Fruit fly (Drosophila melanogaster) whole organism, embryonic: ENCODE results near the gene sra.

Experiments
- Abd-B ChIP-seq: fragments of 200-800 bp; sonication (Bioruptor generic); optimal IDR thresholded peaks from 2 replicates; lab custom pipeline; 2018; ENCODE audit warnings: missing biosample characterization, mild to moderate bottlenecking, missing genetic modification characterization, moderate library complexity
- Ada2b ChIP-seq: fragments of 200-800 bp; sonication (Bioruptor generic); IDR thresholded peaks from 2 replicates; pipeline ENCODE4 v1.3.6; 2022; ENCODE audit warnings: missing biosample characterization, missing genetic modification characterization
- Adf1 ChIP-seq: fragments of 200-800 bp; sonication (Bioruptor generic); IDR thresholded peaks from 2 replicates; pipeline ENCODE4 v1.3.6; 2022; ENCODE audit warnings: missing biosample characterization, missing genetic modification characterization
- Asciz ChIP-seq: fragments of 200-800 bp; sonication (Bioruptor generic); optimal IDR thresholded peaks from 2 replicates; lab custom pipeline; 2017; ENCODE audit warnings: missing biosample characterization, mild to moderate bottlenecking, missing genetic modification characterization, missing genetic modification reagents
- Atf3 ChIP-seq: fragments of 200-800 bp; sonication (Bioruptor generic); optimal IDR thresholded peaks from 3 replicates; lab custom pipeline; 2016; ENCODE audit warnings: missing biosample characterization, missing genetic modification characterization
- CG10147 ChIP-seq: fragments of 200-800 bp; sonication (Bioruptor generic); optimal IDR thresholded peaks from 2 replicates; lab custom pipeline; 2019; ENCODE audit warnings: missing biosample characterization, mild to moderate bottlenecking, missing genetic modification characterization, moderate library complexity
- CG10274 ChIP-seq: fragments of 200-800 bp; sonication (Bioruptor generic); optimal IDR thresholded peaks from 3 replicates; lab custom pipeline; 2017; ENCODE audit warnings: missing biosample characterization, mild to moderate bottlenecking, missing genetic modification characterization
- CG10321 ChIP-seq: fragments of 200-800 bp; sonication (Bioruptor generic); IDR thresholded peaks from 2 replicates; pipeline ENCODE4 v1.3.6; 2022; ENCODE audit warnings: missing biosample characterization, missing genetic modification characterization
- CG10462 ChIP-seq: fragments of 200-800 bp; sonication (Bioruptor generic); optimal IDR thresholded peaks from 2 replicates; lab custom pipeline; 2016; ENCODE audit warnings: missing biosample characterization, missing genetic modification characterization
- CG10543 ChIP-seq: fragments of 200-800 bp; sonication (Bioruptor generic); optimal IDR thresholded peaks from 3 replicates; lab custom pipeline; 2017; ENCODE audit warnings: missing biosample characterization, mild to moderate bottlenecking, missing genetic modification characterization, moderate library complexity
- CG10654 ChIP-seq: fragments of 200-800 bp; sonication (Bioruptor generic); optimal IDR thresholded peaks from 2 replicates; lab custom pipeline; 2016; ENCODE audit warnings: missing biosample characterization, missing genetic modification characterization
- CG10959 ChIP-seq: fragments of 200-800 bp; sonication (Bioruptor generic); IDR thresholded peaks from 2 replicates; pipeline ENCODE4 v1.3.6; 2022; ENCODE audit warnings: missing biosample characterization, missing genetic modification characterization
- CG11696 ChIP-seq: fragments of 200-800 bp; sonication (Bioruptor generic); IDR thresholded peaks from 2 replicates; pipeline ENCODE4 v1.3.6; 2022; ENCODE audit warnings: missing biosample characterization, missing genetic modification characterization
- CG13296 ChIP-seq: fragments of 200-800 bp; sonication (Bioruptor generic); optimal IDR thresholded peaks from 3 replicates; lab custom pipeline; 2018; ENCODE audit warnings: missing biosample characterization, mild to moderate bottlenecking, missing genetic modification characterization
- CG13624 ChIP-seq: fragments of 200-800 bp; sonication (Bioruptor generic); optimal IDR thresholded peaks from 2 replicates; lab custom pipeline; 2016; ENCODE audit warnings: missing biosample characterization, missing genetic modification characterization
- CG14860 ChIP-seq: fragments of 200-800 bp; sonication (Bioruptor generic); IDR thresholded peaks from 3 replicates; pipeline ENCODE4 v1.3.6; 2022; ENCODE audit warnings: missing biosample characterization, missing genetic modification characterization; ENCODE audit not compliant: partially characterized antibody
- CG1529 ChIP-seq: fragments of 200-800 bp; sonication (Bioruptor generic); optimal IDR thresholded peaks from 3 replicates; lab custom pipeline; 2018; ENCODE audit warnings: missing biosample characterization, missing genetic modification characterization
- CG15601 ChIP-seq: fragments of 200-800 bp; sonication (Bioruptor generic); optimal IDR thresholded peaks from 3 replicates; lab custom pipeline; 2019; ENCODE audit warnings: missing biosample characterization, mild to moderate bottlenecking, missing genetic modification characterization, moderate library complexity
- CG17385 ChIP-seq: fragments of 200-800 bp; sonication (Bioruptor generic); optimal IDR thresholded peaks from 3 replicates; lab custom pipeline; 2018; ENCODE audit warnings: missing biosample characterization, mild to moderate bottlenecking, missing genetic modification characterization
- CG31224 ChIP-seq: fragments of 200-800 bp; sonication (Bioruptor generic); IDR thresholded peaks from 2 replicates; pipeline ENCODE4 v1.3.6; 2022; ENCODE audit warnings: missing biosample characterization, missing genetic modification characterization
- CG34376 ChIP-seq: fragments of 200-800 bp; sonication (Bioruptor generic); optimal IDR thresholded peaks from 2 replicates; lab custom pipeline; 2018; ENCODE audit warnings: missing biosample characterization, mild to moderate bottlenecking, missing genetic modification characterization
- CG3847 ChIP-seq: fragments of 200-800 bp; sonication (Bioruptor generic); IDR thresholded peaks from 2 replicates; pipeline ENCODE4 v1.3.6; 2022; ENCODE audit warnings: missing biosample characterization, missing genetic modification characterization
- CG5953 ChIP-seq: fragments of 200-800 bp; sonication (Bioruptor generic); IDR thresholded peaks from 2 replicates; pipeline ENCODE4 v1.3.6; 2022; ENCODE audit warnings: missing biosample characterization, missing genetic modification characterization
- CG6254 ChIP-seq: fragments of 200-800 bp; sonication (Bioruptor generic); optimal IDR thresholded peaks from 3 replicates; lab custom pipeline; 2017; ENCODE audit warnings: mild to moderate bottlenecking, missing biosample characterization, missing genetic modification reagents, missing genetic modification characterization
- CG8290 ChIP-seq, 3 experiments: fragments of 200-800 bp; sonication (Bioruptor generic); optimal IDR thresholded peaks; 2 replicates each; lab custom pipeline; 2016 to 2019; ENCODE audit warnings: missing biosample characterization in 3 of 3, missing genetic modification characterization in 3 of 3, mild to moderate bottlenecking in 2 of 3, moderate library complexity in 1 of 3
- Chrac-16 ChIP-seq: fragments of 200-800 bp; sonication (Bioruptor generic); optimal IDR thresholded peaks from 3 replicates; lab custom pipeline; 2016; ENCODE audit warnings: missing biosample characterization, missing genetic modification characterization
- Hey ChIP-seq: fragments of 200-800 bp; sonication (Bioruptor generic); optimal IDR thresholded peaks from 3 replicates; lab custom pipeline; 2018; ENCODE audit warnings: missing biosample characterization, mild to moderate bottlenecking, missing genetic modification characterization
- Hmr ChIP-seq: fragments of 200-800 bp; sonication (Bioruptor generic); optimal IDR thresholded peaks from 3 replicates; lab custom pipeline; 2017; ENCODE audit warnings: mild to moderate bottlenecking, missing biosample characterization, missing genetic modification reagents, missing genetic modification characterization
- NFAT ChIP-seq: fragments of 200-800 bp; sonication (Bioruptor generic); IDR thresholded peaks from 2 replicates; pipeline ENCODE4 v1.3.6; 2022; ENCODE audit warnings: missing biosample characterization, missing genetic modification characterization
- Oaz ChIP-seq: fragments of 200-800 bp; sonication (Bioruptor generic); IDR thresholded peaks from 2 replicates; pipeline ENCODE4 v1.3.6; 2022; ENCODE audit warnings: missing biosample characterization, missing genetic modification characterization
- Ravus ChIP-seq: fragments of 200-800 bp; sonication (Bioruptor generic); IDR thresholded peaks from 2 replicates; pipeline ENCODE4 v1.3.6; 2022; ENCODE audit warnings: missing biosample characterization, missing genetic modification characterization
- Stat92E ChIP-seq, 3 experiments: fragments of >200 bp in 2 of 3; fragments of 200-800 bp in 1 of 3; sonication (Bioruptor generic) in 1 of 3; optimal IDR thresholded peaks; 2 replicates each; lab custom pipeline; 2017 to 2019; ENCODE audit warnings: missing biosample characterization in 3 of 3, missing genetic modification characterization in 3 of 3, mild to moderate bottlenecking in 1 of 3, moderate library complexity in 1 of 3
- ab ChIP-seq: fragments of 200-800 bp; sonication (Bioruptor generic); optimal IDR thresholded peaks from 2 replicates; lab custom pipeline; 2016; ENCODE audit warnings: missing biosample characterization, missing genetic modification characterization
- amos ChIP-seq: fragments of 200-800 bp; sonication (Bioruptor generic); IDR thresholded peaks from 2 replicates; pipeline ENCODE4 v1.3.6; 2022; ENCODE audit warnings: missing biosample characterization, missing genetic modification characterization; ENCODE audit not compliant: partially characterized antibody
- ash1 ChIP-seq: fragments of 200-800 bp; sonication (Bioruptor generic); optimal IDR thresholded peaks from 2 replicates; lab custom pipeline; 2018; ENCODE audit warnings: missing biosample characterization, mild to moderate bottlenecking, missing genetic modification characterization
- bab2 ChIP-seq: fragments of 200-800 bp; sonication (Bioruptor generic); optimal IDR thresholded peaks from 2 replicates; lab custom pipeline; 2016; ENCODE audit warnings: missing biosample characterization, missing genetic modification characterization
- crc ChIP-seq: fragments of 200-800 bp; sonication (Bioruptor generic); optimal IDR thresholded peaks from 2 replicates; lab custom pipeline; 2016; ENCODE audit warnings: missing biosample characterization, missing genetic modification characterization
- crol ChIP-seq: fragments of 200-800 bp; sonication (Bioruptor generic); IDR thresholded peaks from 2 replicates; pipeline ENCODE4 v1.3.6; 2022; ENCODE audit warnings: missing biosample characterization, missing genetic modification characterization
- crp ChIP-seq, 2 experiments: fragments of 200-800 bp; sonication (Bioruptor generic); optimal IDR thresholded peaks; 2 replicates in 1 of 2; 3 replicates in 1 of 2; lab custom pipeline; 2017; ENCODE audit warnings: missing biosample characterization in 2 of 2, missing genetic modification characterization in 2 of 2, mild to moderate bottlenecking in 1 of 2, moderate library complexity in 1 of 2
- hth ChIP-seq: fragments of >200 bp; optimal IDR thresholded peaks from 2 replicates; lab custom pipeline; 2017; ENCODE audit warnings: inconsistent platforms
- insv ChIP-seq, 2 experiments: fragments of 200-800 bp; sonication (Bioruptor generic); optimal IDR thresholded peaks; 3 replicates each; lab custom pipeline; 2016 to 2018; ENCODE audit warnings: missing biosample characterization in 2 of 2, missing genetic modification characterization in 2 of 2
- nmo ChIP-seq: fragments of 200-800 bp; sonication (Bioruptor generic); optimal IDR thresholded peaks from 2 replicates; lab custom pipeline; 2018; ENCODE audit warnings: missing biosample characterization, mild to moderate bottlenecking, missing genetic modification characterization, moderate library complexity
- pum ChIP-seq: fragments of 200-800 bp; sonication (Bioruptor generic); optimal IDR thresholded peaks from 2 replicates; lab custom pipeline; 2016; ENCODE audit warnings: missing biosample characterization, missing genetic modification characterization
- rib ChIP-seq: fragments of 200-800 bp; sonication (Bioruptor generic); IDR thresholded peaks from 2 replicates; pipeline ENCODE4 v1.3.6; 2022; ENCODE audit warnings: missing biosample characterization, missing genetic modification characterization
- ssp ChIP-seq: fragments of 200-800 bp; sonication (Bioruptor generic); IDR thresholded peaks from 2 replicates; pipeline ENCODE4 v1.3.6; 2022; ENCODE audit warnings: missing biosample characterization, missing genetic modification characterization
- sug ChIP-seq: fragments of 200-800 bp; optimal IDR thresholded peaks from 2 replicates; lab custom pipeline; 2019; ENCODE audit warnings: missing biosample characterization, mild to moderate bottlenecking, missing genetic modification characterization, moderate library complexity
- tap ChIP-seq: fragments of 200-800 bp; optimal IDR thresholded peaks from 3 replicates; lab custom pipeline; 2019; ENCODE audit warnings: missing biosample characterization, mild to moderate bottlenecking, missing genetic modification characterization, moderate library complexity
- twi ChIP-seq: fragments of 200-800 bp; optimal IDR thresholded peaks from 2 replicates; lab custom pipeline; 2019; ENCODE audit warnings: missing biosample characterization, mild to moderate bottlenecking, missing genetic modification characterization, moderate library complexity
- zen ChIP-seq: fragments of 200-800 bp; sonication (Bioruptor generic); optimal IDR thresholded peaks from 3 replicates; lab custom pipeline; 2018; ENCODE audit warnings: missing biosample characterization, mild to moderate bottlenecking, missing genetic modification characterization, moderate library complexity

The sra gene

DNA sequence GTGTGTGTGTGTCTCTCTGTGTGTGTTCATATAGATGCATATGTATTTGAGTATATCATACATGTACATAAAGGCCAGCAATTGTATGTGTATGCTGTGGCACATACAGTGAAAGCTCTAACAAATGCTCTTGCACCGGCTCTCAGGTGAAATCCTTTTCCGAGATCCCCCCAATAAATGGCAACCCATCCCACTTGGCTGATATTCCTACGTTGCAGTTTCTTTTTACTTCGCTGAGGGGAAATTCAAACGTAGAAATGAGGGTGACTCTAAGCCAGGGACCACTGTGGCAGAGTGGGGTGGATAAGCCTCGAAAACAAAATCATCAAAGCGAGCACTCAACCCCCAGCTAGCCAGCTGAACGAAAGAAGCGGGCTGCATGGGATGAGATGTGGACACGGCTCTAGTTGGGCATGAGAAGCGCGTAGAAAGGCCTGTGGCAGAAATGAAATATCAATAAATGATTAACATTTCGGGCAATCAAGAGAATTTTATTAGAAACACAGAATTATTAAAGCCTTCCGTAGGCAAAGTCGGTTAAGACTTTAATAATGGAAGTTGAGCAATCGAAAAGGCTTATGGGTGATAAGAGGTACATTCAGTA lies 35.6 kb downstream of the sra start (continued):
- TF ChIP-seq CG34376 (GFP tag; lab: Kevin White, UChicago) (peak; percentile 97), rib (peak; percentile 98), CG13624 (GFP tag; lab: Kevin White, UChicago) (peak; percentile 99), CG10274 (GFP tag; lab: Kevin White, UChicago) (peak; percentile 95), CG10147 (GFP tag; lab: Kevin White, UChicago) (peak; percentile 96), insv (GFP tag; optimal IDR thresholded peaks at IDR 0.05; lab: Kevin White, UChicago) (peak; percentile 59 to 71), CG3847 (GFP tag; lab: Robert Waterston, UW) (peak; percentile 99), CG10543 (GFP tag; lab: Kevin White, UChicago) (peak; percentile 98), Asciz (peak; percentile 99), NFAT (GFP tag; lab: Robert Waterston, UW) (peak; percentile 99), CG5953 (GFP tag; lab: Robert Waterston, UW) (peak; percentile 100), Atf3 (GFP tag; lab: Kevin White, UChicago) (peak; percentile 99), CG11696 (GFP tag; lab: Robert Waterston, UW) (peak; percentile 98), CG14860 (GFP tag; lab: Robert Waterston, UW) (no peak), sug (tag; lab: Kevin White, UChicago) (peak; percentile 96), Adf1 (GFP tag; lab: Robert Waterston, UW) (peak; percentile 93), nmo (GFP tag; lab: Kevin White, UChicago) (peak; percentile 98), bab2 (peak; percentile 99), CG15601 (tag; lab: Kevin White, UChicago) (peak; percentile 98), Oaz (peak; percentile 99), CG6254 (GFP tag; lab: Kevin White, UChicago) (peak; percentile 97), crp (GFP tag; optimal IDR thresholded peaks at IDR 0.05; lab: Kevin White, UChicago) (peak in 1 of 2 experiments; percentile 76), ash1 (GFP tag; lab: Kevin White, UChicago) (peak; percentile 98), Ravus (GFP tag; lab: Robert Waterston, UW) (peak; percentile 99), CG31224 (GFP tag; lab: Robert Waterston, UW) (peak; percentile 98), crol (GFP tag; lab: Robert Waterston, UW) (peak; percentile 94), Abd-B (GFP tag; lab: Kevin White, UChicago) (peak; percentile 99), CG10462 (peak; percentile 97), amos (no peak), Hey (tag; lab: Kevin White, UChicago) (peak; percentile 97), CG1529 (GFP tag; lab: Kevin White, UChicago) (peak; percentile 99), CG10321 (GFP tag; lab: Robert Waterston, UW) (peak; percentile 87), CG10959 (GFP tag; lab: Robert Waterston, UW) (peak; percentile 99), CG10654 (peak; percentile 100), CG17385 (GFP tag; lab: Kevin White, UChicago) (peak; percentile 98), pum (peak; percentile 100), tap (tag; lab: Kevin White, UChicago) (peak; percentile 99), CG13296 (peak; percentile 97), ab (peak; percentile 98), Stat92E (GFP tag; optimal IDR thresholded peaks at IDR 0.05; lab: Kevin White, UChicago) (peak in 1 of 3 experiments; percentile 96), hth (lab: Kevin White, UChicago) (no peak), ssp (GFP tag; lab: Robert Waterston, UW) (peak; percentile 96), crc (GFP tag; lab: Kevin White, UChicago) (peak; percentile 99), Ada2b (peak; percentile 100), CG8290 (GFP tag; optimal IDR thresholded peaks at IDR 0.05; lab: Kevin White, UChicago) (peak; percentile 99), CG8290 (tag; optimal IDR thresholded peaks at IDR 0.05; lab: Kevin White, UChicago) (peak; percentile 94 to 100), twi (tag; lab: Kevin White, UChicago) (peak; percentile 95), Chrac-16 (GFP tag; lab: Kevin White, UChicago) (peak; percentile 99), zen (tag; lab: Kevin White, UChicago) (peak; percentile 98), Hmr (GFP tag; lab: Kevin White, UChicago) (peak; percentile 99)
